Worm (Caenorhabditis elegans): Measurements from ENCODE around the gene srw-33.

DNA sequence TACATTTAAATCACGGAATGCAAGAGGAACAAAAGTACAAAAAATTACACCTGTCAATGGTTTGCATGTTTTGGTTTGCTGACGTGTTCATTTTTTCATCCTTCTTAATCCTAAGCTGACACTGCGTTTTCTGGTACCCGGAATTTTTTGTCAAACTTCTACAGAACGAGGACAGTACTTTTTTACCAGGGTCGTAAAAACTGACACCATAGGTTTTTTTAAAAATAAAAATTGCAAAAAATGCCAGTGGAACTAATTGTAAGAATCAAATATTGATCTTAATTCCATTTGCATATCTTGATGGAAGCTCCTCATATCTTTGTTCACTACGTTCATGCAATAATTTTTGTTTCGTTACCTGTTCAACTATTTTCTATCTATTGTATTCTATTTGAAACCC is 46.5 kb downstream of the srw-33 start, which contains the start of gene srh-258:
- TF ChIP-seq ztf-11 (tag; optimal IDR thresholded peaks at IDR 0.05) (no peak), snpc-4 (tag; optimal IDR thresholded peaks at IDR 0.05) (no peak), mab-5 (tag; optimal IDR thresholded peaks at IDR 0.05) (no peak), ama-1 (optimal IDR thresholded peaks at IDR 0.05) (no peak), ztf-4 (tag; optimal IDR thresholded peaks at IDR 0.05) (no peak), unc-62 (GFP tag; optimal IDR thresholded peaks at IDR 0.05) (no peak), lin-13 (GFP tag; optimal IDR thresholded peaks at IDR 0.05) (no peak), nhr-11 (tag; optimal IDR thresholded peaks at IDR 0.05) (no peak), nhr-12 (tag; optimal IDR thresholded peaks at IDR 0.05) (no peak), nhr-6 (tag; optimal IDR thresholded peaks at IDR 0.05) (no peak), skn-1 (tag; optimal IDR thresholded peaks at IDR 0.05) (no peak), lin-11 (tag; optimal IDR thresholded peaks at IDR 0.05) (no peak), nhr-77 (tag; optimal IDR thresholded peaks at IDR 0.05) (no peak), peb-1 (tag; optimal IDR thresholded peaks at IDR 0.05) (no peak)
